Worm (Caenorhabditis elegans) whole organism, L3 larva: ENCODE measurements around the gene srd-70.

Source experiments
- unc-62 ChIP-seq: fragments of 150-350 bp; sonication (generic microtip); optimal IDR thresholded peaks from 4 replicates; lab custom pipeline; 2014; ENCODE audit warnings: missing biosample characterization, missing genetic modification reagents, missing genetic modification characterization
- ztf-11 ChIP-seq: fragments of 150-350 bp; optimal IDR thresholded peaks from 2 replicates; lab custom pipeline; 2014; ENCODE audit warnings: missing biosample characterization, missing genetic modification characterization

- TF ChIP-seq ztf-11 (tag; lab: Kevin White, UChicago): no peak
- TF ChIP-seq unc-62 (GFP tag; lab: Kevin White, UChicago): no peak
Measured at ce11 chrV:20480790-20481189, 26.9 kb downstream of the srd-70 start.
